Fruit fly (Drosophila melanogaster): ENCODE data around the gene Ets97D.

Ets97D gene

DNA sequence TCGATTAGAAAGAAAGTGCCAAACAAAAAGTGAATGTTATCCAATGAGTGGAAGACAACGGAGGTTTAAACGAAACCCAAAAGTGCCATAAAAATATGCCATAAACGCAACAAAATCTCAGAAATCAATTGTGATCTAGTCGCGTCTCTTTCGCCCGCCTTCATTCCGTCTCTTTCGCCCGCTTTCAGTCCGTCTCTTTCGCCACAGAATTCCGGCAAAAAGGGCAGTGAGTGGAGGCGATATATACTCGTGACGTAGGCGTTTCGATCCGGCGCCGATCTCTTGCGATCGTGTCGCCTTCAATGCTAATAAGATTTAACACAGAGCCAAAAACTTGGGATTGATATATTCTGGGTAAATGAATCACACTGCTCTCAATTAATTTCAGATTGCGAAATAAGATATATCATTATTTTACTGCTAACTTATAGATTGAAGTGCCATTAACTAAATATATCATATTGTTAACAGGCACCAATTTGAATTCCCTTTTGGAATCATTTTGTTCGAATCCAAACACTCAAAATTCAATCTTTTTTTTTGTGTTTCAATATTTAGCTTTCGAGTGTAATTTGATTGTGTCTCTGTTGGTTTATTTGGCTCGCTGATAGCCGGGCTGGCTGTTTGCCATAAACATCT, 24.5 kb downstream of the Ets97D start:
- TF ChIP-seq CG11617 (GFP tag; optimal IDR thresholded peaks at IDR 0.05) (no peak), CG7101 (tag; optimal IDR thresholded peaks at IDR 0.05) (no peak), tj (GFP tag; optimal IDR thresholded peaks at IDR 0.05) (no peak), CG14711 (tag; optimal IDR thresholded peaks at IDR 0.05) (no peak), bab1 (GFP tag; optimal IDR thresholded peaks at IDR 0.05) (no peak), toe (GFP tag; optimal IDR thresholded peaks at IDR 0.05) (no peak)

DNA sequence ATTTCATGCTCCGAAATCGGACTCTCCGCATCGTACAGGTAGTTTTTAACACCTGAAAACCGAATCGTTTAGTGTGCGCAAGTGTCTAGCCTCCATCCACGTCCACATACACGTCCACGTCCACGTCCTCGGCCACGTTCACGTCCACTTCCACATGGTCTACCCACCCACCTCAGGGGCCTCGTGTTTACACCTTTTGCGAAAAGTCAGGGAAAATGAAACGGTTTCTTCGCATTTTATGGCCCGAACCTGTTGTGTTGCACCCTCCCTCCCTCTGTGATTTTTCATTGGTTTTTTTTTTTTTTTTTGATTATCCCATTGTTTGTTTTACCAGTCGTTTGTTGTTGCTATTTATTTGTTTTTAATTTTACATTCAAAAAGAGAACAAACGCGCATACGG, 25.5 kb downstream of the Ets97D start:
- TF ChIP-seq cic (GFP tag; optimal IDR thresholded peaks at IDR 0.05) = no peak
- TF ChIP-seq ovo (GFP tag; optimal IDR thresholded peaks at IDR 0.05) = no peak
- no peak for TF ChIP-seq CG5204 (GFP tag; optimal IDR thresholded peaks at IDR 0.05)
- TF ChIP-seq Crg-1 (GFP tag; optimal IDR thresholded peaks at IDR 0.05) = no peak
- no peak for TF ChIP-seq CG14711 (tag; optimal IDR thresholded peaks at IDR 0.05)
- peak; percentile 10 for TF ChIP-seq tj (GFP tag; optimal IDR thresholded peaks at IDR 0.05)

- TF ChIP-seq Hr96 (GFP tag; optimal IDR thresholded peaks at IDR 0.05) (no peak), CG7045 (GFP tag; optimal IDR thresholded peaks at IDR 0.05) (peak; percentile 30), Mnt (GFP tag; optimal IDR thresholded peaks at IDR 0.05) (no peak), tj (GFP tag; optimal IDR thresholded peaks at IDR 0.05) (no peak), CG12768 (GFP tag; optimal IDR thresholded peaks at IDR 0.05) (no peak), CG1620 (GFP tag; optimal IDR thresholded peaks at IDR 0.05) (no peak), bab1 (GFP tag; optimal IDR thresholded peaks at IDR 0.05) (no peak), CG7101 (tag; optimal IDR thresholded peaks at IDR 0.05) (peak; percentile 12), cic (GFP tag; optimal IDR thresholded peaks at IDR 0.05) (no peak), pad (GFP tag; optimal IDR thresholded peaks at IDR 0.05) (no peak), Crg-1 (GFP tag; optimal IDR thresholded peaks at IDR 0.05) (no peak), CG14711 (tag; optimal IDR thresholded peaks at IDR 0.05) (no peak), kay (GFP tag; ENCODE audit: borderline replicate concordance) (no peak), CG11617 (GFP tag; optimal IDR thresholded peaks at IDR 0.05) (no peak), toe (GFP tag; optimal IDR thresholded peaks at IDR 0.05) (no peak), cnc (optimal IDR thresholded peaks at IDR 0.05) (no peak), CG5204 (GFP tag; optimal IDR thresholded peaks at IDR 0.05) (no peak), CG33017 (tag; optimal IDR thresholded peaks at IDR 0.05) (peak; percentile 41), Clk (GFP tag; optimal IDR thresholded peaks at IDR 0.05) (no peak)
Measured at dm6 chr3R:26886283-26886689, 26.4 kb downstream of the Ets97D start.

DNA sequence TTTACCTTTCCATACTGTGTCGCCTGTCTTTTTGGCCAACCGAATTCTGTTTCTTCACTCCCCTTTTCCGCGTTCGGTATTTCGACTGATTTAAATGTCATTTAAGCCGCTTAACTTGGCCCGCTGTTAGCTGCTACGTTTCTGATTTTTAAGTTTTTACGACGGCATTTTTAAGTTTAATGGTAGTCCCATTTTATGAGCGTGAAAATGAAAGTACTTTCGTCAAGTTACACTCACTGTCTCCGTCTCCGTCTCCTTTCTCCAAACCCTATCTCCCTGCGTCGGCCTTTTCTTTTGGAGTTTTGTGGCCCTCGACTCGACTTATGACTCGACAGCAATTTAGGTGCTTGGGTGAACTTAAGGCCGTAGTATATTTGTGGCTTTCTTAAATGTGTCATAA, 27.5 kb downstream of the Ets97D start:
- TF ChIP-seq cic (GFP tag; optimal IDR thresholded peaks at IDR 0.05) = no peak
- no peak for TF ChIP-seq CG11617 (GFP tag; optimal IDR thresholded peaks at IDR 0.05)

DNA sequence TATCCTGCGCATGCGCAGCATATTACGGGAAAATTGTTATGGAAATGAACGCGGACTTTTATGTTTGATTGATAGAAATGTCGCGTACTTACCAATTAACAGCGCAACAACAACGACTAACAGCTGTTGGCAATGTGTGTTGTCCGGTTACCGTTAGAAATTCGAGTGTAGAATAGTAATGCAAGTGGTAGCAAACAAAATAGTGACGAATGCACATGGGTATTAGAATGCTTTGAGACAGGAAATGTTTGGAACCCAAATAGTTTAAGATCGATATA, 29.7 kb downstream of the Ets97D start:
- TF ChIP-seq Hr96 (GFP tag; optimal IDR thresholded peaks at IDR 0.05) (no peak), CG12768 (GFP tag; optimal IDR thresholded peaks at IDR 0.05) (no peak), toe (GFP tag; optimal IDR thresholded peaks at IDR 0.05) (no peak), Clk (GFP tag; optimal IDR thresholded peaks at IDR 0.05) (no peak), CG11617 (GFP tag; optimal IDR thresholded peaks at IDR 0.05) (no peak), bab1 (GFP tag; optimal IDR thresholded peaks at IDR 0.05) (no peak), Mnt (GFP tag; optimal IDR thresholded peaks at IDR 0.05) (no peak), CG7101 (tag; optimal IDR thresholded peaks at IDR 0.05) (no peak), CG5204 (GFP tag; optimal IDR thresholded peaks at IDR 0.05) (no peak), kay (GFP tag; ENCODE audit: borderline replicate concordance) (no peak), Crg-1 (GFP tag; optimal IDR thresholded peaks at IDR 0.05) (no peak), pad (GFP tag; optimal IDR thresholded peaks at IDR 0.05) (no peak), cnc (optimal IDR thresholded peaks at IDR 0.05) (no peak), tj (GFP tag; optimal IDR thresholded peaks at IDR 0.05) (no peak), cic (GFP tag; optimal IDR thresholded peaks at IDR 0.05) (no peak), ovo (GFP tag; optimal IDR thresholded peaks at IDR 0.05) (no peak), CG7045 (GFP tag; optimal IDR thresholded peaks at IDR 0.05) (no peak), CG14711 (tag; optimal IDR thresholded peaks at IDR 0.05) (no peak)

DNA sequence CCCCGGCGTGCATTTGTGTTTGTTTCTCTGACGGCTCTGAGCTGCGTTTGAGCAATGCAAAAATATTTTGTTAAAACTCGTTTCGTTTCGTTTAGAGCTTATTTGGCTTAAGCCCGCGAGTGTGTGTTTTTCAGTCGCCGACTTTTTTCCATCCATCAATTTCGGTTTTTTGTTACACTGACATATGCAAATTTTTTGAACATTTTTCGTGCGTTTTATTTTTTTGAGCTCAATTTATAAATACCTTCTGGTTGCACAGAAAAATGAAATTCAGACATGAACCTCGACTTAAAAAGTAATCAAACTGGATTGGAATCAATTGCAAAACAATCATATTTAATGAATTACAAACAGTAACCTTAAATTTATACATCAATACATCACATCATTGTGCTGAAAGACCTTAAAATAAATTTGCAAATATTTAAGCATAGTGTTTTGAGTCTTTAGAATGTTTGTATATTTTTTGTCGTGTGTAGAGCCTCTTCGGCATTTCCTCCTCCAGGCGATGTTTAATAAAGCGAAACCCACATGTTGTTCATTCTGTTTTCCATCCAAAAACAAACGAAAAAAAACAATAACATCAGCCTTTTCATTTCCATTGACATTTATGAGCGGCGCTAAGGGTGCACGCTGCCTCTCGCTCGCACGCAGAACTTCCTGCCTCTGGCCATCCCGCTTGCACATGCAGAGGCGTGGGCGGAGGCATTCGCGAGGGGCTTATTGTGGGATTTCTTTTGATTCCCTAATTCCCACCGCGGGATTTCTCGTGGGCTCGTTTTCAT, 30.3 kb downstream of the Ets97D start:
- TF ChIP-seq tj (GFP tag; optimal IDR thresholded peaks at IDR 0.05) (peak; percentile 52), cic (GFP tag; optimal IDR thresholded peaks at IDR 0.05) (no peak), toe (GFP tag; optimal IDR thresholded peaks at IDR 0.05) (no peak), kay (GFP tag; ENCODE audit: borderline replicate concordance) (peak; percentile 67)

- TF ChIP-seq bab1 (GFP tag; optimal IDR thresholded peaks at IDR 0.05) = peak; percentile 77
- TF ChIP-seq Hr96 (GFP tag; optimal IDR thresholded peaks at IDR 0.05) = peak; percentile 38
- TF ChIP-seq CG14711 (tag; optimal IDR thresholded peaks at IDR 0.05) = no peak
- no peak for TF ChIP-seq CG33017 (tag; optimal IDR thresholded peaks at IDR 0.05)
- peak; percentile 56 for TF ChIP-seq pad (GFP tag; optimal IDR thresholded peaks at IDR 0.05)
- no peak for TF ChIP-seq CG7045 (GFP tag; optimal IDR thresholded peaks at IDR 0.05)
- peak; percentile 21 for TF ChIP-seq Mnt (GFP tag; optimal IDR thresholded peaks at IDR 0.05)
- no peak for TF ChIP-seq CG5204 (GFP tag; optimal IDR thresholded peaks at IDR 0.05)
- no peak for TF ChIP-seq kay (GFP tag; ENCODE audit: borderline replicate concordance)
- peak; percentile 45 for TF ChIP-seq CG7101 (tag; optimal IDR thresholded peaks at IDR 0.05)
- peak; percentile 31 for TF ChIP-seq CG11617 (GFP tag; optimal IDR thresholded peaks at IDR 0.05)
- TF ChIP-seq cic (GFP tag; optimal IDR thresholded peaks at IDR 0.05) = peak; percentile 36
- no peak for TF ChIP-seq ovo (GFP tag; optimal IDR thresholded peaks at IDR 0.05)
- peak; percentile 22 for TF ChIP-seq Crg-1 (GFP tag; optimal IDR thresholded peaks at IDR 0.05)
- TF ChIP-seq cnc (optimal IDR thresholded peaks at IDR 0.05) = no peak
- no peak for TF ChIP-seq Clk (GFP tag; optimal IDR thresholded peaks at IDR 0.05)
- TF ChIP-seq toe (GFP tag; optimal IDR thresholded peaks at IDR 0.05) = peak; percentile 13
- TF ChIP-seq CG1620 (GFP tag; optimal IDR thresholded peaks at IDR 0.05) = peak; percentile 29
- no peak for TF ChIP-seq CG12768 (GFP tag; optimal IDR thresholded peaks at IDR 0.05)
- TF ChIP-seq tj (GFP tag; optimal IDR thresholded peaks at IDR 0.05) = peak; percentile 29
Measured at dm6 chr3R:26881121-26881895, 31.4 kb downstream of the Ets97D start, which contains the start of the genes ro and T48. Gene ro, minus strand, starts transcription at chr3R:26881171. Gene T48, plus strand, starts transcription at chr3R:26881734.

All from whole organism, adult.